Fruit fly (Drosophila melanogaster) whole organism, embryonic: Measurements from ENCODE around the gene CG12010.

ENCODE experiments used
- Aef1 ChIP-seq: fragments of 200-800 bp; sonication (Bioruptor generic); IDR thresholded peaks from 3 replicates; pipeline ENCODE4 v1.3.6; 2022; ENCODE audit warnings: missing biosample characterization, missing genetic modification characterization
- Atf6 ChIP-seq: fragments of 200-800 bp; sonication (Bioruptor generic); IDR thresholded peaks from 2 replicates; pipeline ENCODE4 v1.3.6; 2022; ENCODE audit warnings: missing biosample characterization, missing genetic modification characterization
- BtbVII ChIP-seq: fragments of 200-800 bp; sonication (Bioruptor generic); optimal IDR thresholded peaks from 3 replicates; lab custom pipeline; 2017; ENCODE audit warnings: missing biosample characterization, mild to moderate bottlenecking, missing genetic modification characterization
- CG10321 ChIP-seq: fragments of 200-800 bp; sonication (Bioruptor generic); IDR thresholded peaks from 2 replicates; pipeline ENCODE4 v1.3.6; 2022; ENCODE audit warnings: missing biosample characterization, missing genetic modification characterization
- CG11695 ChIP-seq: fragments of 200-800 bp; sonication (Bioruptor generic); IDR thresholded peaks from 3 replicates; pipeline ENCODE4 v1.3.6; 2022; ENCODE audit warnings: missing biosample characterization, missing genetic modification characterization
- CG11696 ChIP-seq: fragments of 200-800 bp; sonication (Bioruptor generic); IDR thresholded peaks from 2 replicates; pipeline ENCODE4 v1.3.6; 2022; ENCODE audit warnings: missing biosample characterization, missing genetic modification characterization
- CG15073 ChIP-seq: fragments of 200-800 bp; sonication (Bioruptor generic); optimal IDR thresholded peaks from 2 replicates; lab custom pipeline; 2016; ENCODE audit warnings: missing biosample characterization, missing genetic modification characterization
- CG15514 ChIP-seq: fragments of 200-800 bp; sonication (Bioruptor generic); optimal IDR thresholded peaks from 3 replicates; lab custom pipeline; 2017; ENCODE audit warnings: missing biosample characterization, missing genetic modification characterization, mild to moderate bottlenecking, moderate library complexity, missing genetic modification reagents
- CG17328 ChIP-seq: fragments of 200-800 bp; sonication (Bioruptor generic); IDR thresholded peaks from 2 replicates; pipeline ENCODE4 v1.3.6; 2022; ENCODE audit warnings: missing biosample characterization, missing genetic modification characterization
- CG17361 ChIP-seq: fragments of 200-800 bp; sonication (Bioruptor generic); IDR thresholded peaks from 3 replicates; pipeline ENCODE4 v1.3.6; 2022; ENCODE audit warnings: missing biosample characterization, missing genetic modification characterization
- CG2678 ChIP-seq: fragments of 200-800 bp; sonication (Bioruptor generic); optimal IDR thresholded peaks from 3 replicates; lab custom pipeline; 2019; ENCODE audit warnings: missing biosample characterization, mild to moderate bottlenecking, missing genetic modification characterization, moderate library complexity
- CG3281 ChIP-seq: fragments of 200-800 bp; sonication (Bioruptor generic); optimal IDR thresholded peaks from 3 replicates; lab custom pipeline; 2017; ENCODE audit warnings: missing biosample characterization, mild to moderate bottlenecking, missing genetic modification characterization
- CG33213 ChIP-seq: fragments of 200-800 bp; sonication (Bioruptor generic); optimal IDR thresholded peaks from 3 replicates; lab custom pipeline; 2016; ENCODE audit warnings: missing biosample characterization, missing genetic modification characterization
- CG34224 ChIP-seq: fragments of 200-800 bp; sonication (Bioruptor generic); IDR thresholded peaks from 3 replicates; pipeline ENCODE4 v1.3.6; 2022; ENCODE audit warnings: missing biosample characterization, missing genetic modification characterization; ENCODE audit not compliant: partially characterized antibody
- CG34422 ChIP-seq: fragments of 200-800 bp; sonication (Bioruptor generic); IDR thresholded peaks from 3 replicates; pipeline ENCODE4 v1.3.6; 2022; ENCODE audit warnings: missing biosample characterization, missing genetic modification characterization
- CG3847 ChIP-seq: fragments of 200-800 bp; sonication (Bioruptor generic); IDR thresholded peaks from 2 replicates; pipeline ENCODE4 v1.3.6; 2022; ENCODE audit warnings: missing biosample characterization, missing genetic modification characterization
- CG3995 ChIP-seq: fragments of 200-800 bp; sonication (Bioruptor generic); optimal IDR thresholded peaks from 3 replicates; lab custom pipeline; 2016; ENCODE audit warnings: missing biosample characterization, missing genetic modification characterization
- CG6175 ChIP-seq: fragments of 200-800 bp; sonication (Bioruptor generic); IDR thresholded peaks from 3 replicates; pipeline ENCODE4 v1.3.6; 2022; ENCODE audit warnings: missing biosample characterization, missing genetic modification characterization
- CG7357 ChIP-seq: fragments of 200-800 bp; sonication (Bioruptor generic); IDR thresholded peaks from 3 replicates; pipeline ENCODE4 v1.3.6; 2022; ENCODE audit warnings: missing biosample characterization, missing genetic modification characterization
- Dad ChIP-seq: fragments of 200-800 bp; sonication (Bioruptor generic); optimal IDR thresholded peaks from 3 replicates; lab custom pipeline; 2016; ENCODE audit warnings: missing biosample characterization, missing genetic modification characterization
- Dek ChIP-seq: fragments of 200-800 bp; sonication (Bioruptor generic); optimal IDR thresholded peaks from 3 replicates; lab custom pipeline; 2019; ENCODE audit warnings: missing biosample characterization, mild to moderate bottlenecking, missing genetic modification characterization, moderate library complexity
- Hr3 ChIP-seq: fragments of 200-800 bp; sonication (Bioruptor generic); optimal IDR thresholded peaks from 3 replicates; lab custom pipeline; 2016; ENCODE audit warnings: missing biosample characterization, missing genetic modification characterization
- Hr51 ChIP-seq, 2 experiments: fragments of 200-800 bp; sonication (Bioruptor generic); optimal IDR thresholded peaks; 2 replicates in 1 of 2; 3 replicates in 1 of 2; lab custom pipeline; 2016 to 2018; ENCODE audit warnings: missing biosample characterization in 2 of 2, missing genetic modification characterization in 2 of 2, mild to moderate bottlenecking in 1 of 2, moderate library complexity in 1 of 2
- Med ChIP-seq: fragments of 200-800 bp; sonication (Bioruptor generic); peaks from one replicate; lab custom pipeline; 2016; ENCODE audit warnings: missing biosample characterization, missing genetic modification characterization, mild to moderate bottlenecking, inconsistent platforms, moderate library complexity
- Mes4 ChIP-seq: fragments of 200-800 bp; sonication (Bioruptor generic); optimal IDR thresholded peaks from 2 replicates; lab custom pipeline; 2016; ENCODE audit warnings: missing biosample characterization, missing genetic modification characterization
- Mrtf ChIP-seq: fragments of 200-800 bp; sonication (Bioruptor generic); IDR thresholded peaks from 3 replicates; pipeline ENCODE4 v1.3.6; 2022; ENCODE audit warnings: missing biosample characterization, missing genetic modification characterization
- Ptx1 ChIP-seq: fragments of 200-800 bp; sonication (Bioruptor generic); IDR thresholded peaks from 2 replicates; pipeline ENCODE4 v1.3.6; 2022; ENCODE audit warnings: missing biosample characterization, missing genetic modification characterization
- Sox100B ChIP-seq: fragments of 200-800 bp; sonication (Bioruptor generic); optimal IDR thresholded peaks from 3 replicates; lab custom pipeline; 2018; ENCODE audit warnings: missing biosample characterization, mild to moderate bottlenecking, missing genetic modification characterization
- Sry-β ChIP-seq: fragments of 200-800 bp; sonication (Bioruptor generic); optimal IDR thresholded peaks from 2 replicates; lab custom pipeline; 2018; ENCODE audit warnings: missing biosample characterization, mild to moderate bottlenecking, missing genetic modification characterization, moderate library complexity
- ab ChIP-seq: fragments of 200-800 bp; sonication (Bioruptor generic); optimal IDR thresholded peaks from 2 replicates; lab custom pipeline; 2016; ENCODE audit warnings: missing biosample characterization, missing genetic modification characterization
- aop ChIP-seq: fragments of 200-800 bp; sonication (Bioruptor generic); IDR thresholded peaks from 2 replicates; pipeline ENCODE4 v1.3.6; 2022; ENCODE audit warnings: missing biosample characterization, missing genetic modification characterization
- ase ChIP-seq: fragments of 200-800 bp; sonication (Bioruptor generic); IDR thresholded peaks from 3 replicates; pipeline ENCODE4 v1.3.6; 2022; ENCODE audit warnings: missing biosample characterization, missing genetic modification characterization
- az2 ChIP-seq: fragments of 200-800 bp; sonication (Bioruptor generic); optimal IDR thresholded peaks from 3 replicates; lab custom pipeline; 2016; ENCODE audit warnings: missing biosample characterization, missing genetic modification characterization
- bsh ChIP-seq, 2 experiments: fragments of 200-800 bp; sonication (Bioruptor generic); optimal IDR thresholded peaks; 2 replicates each; lab custom pipeline; 2017 to 2018; ENCODE audit warnings: mild to moderate bottlenecking in 2 of 2, missing biosample characterization in 2 of 2, missing genetic modification characterization in 2 of 2, moderate library complexity in 1 of 2
- cas ChIP-seq: fragments of 200-800 bp; sonication (Bioruptor generic); IDR thresholded peaks from 2 replicates; pipeline ENCODE4 v1.3.6; 2022; ENCODE audit warnings: missing biosample characterization, missing genetic modification characterization
- cato ChIP-seq: fragments of 200-800 bp; sonication (Bioruptor generic); optimal IDR thresholded peaks from 2 replicates; lab custom pipeline; 2016; ENCODE audit warnings: missing biosample characterization, missing genetic modification characterization, borderline replicate concordance
- dimm ChIP-seq: fragments of 200-800 bp; sonication (Bioruptor generic); IDR thresholded peaks from 2 replicates; pipeline ENCODE4 v1.3.6; 2022; ENCODE audit warnings: missing biosample characterization, missing genetic modification characterization
- dmrt99B ChIP-seq: fragments of 200-800 bp; sonication (Bioruptor generic); optimal IDR thresholded peaks from 2 replicates; lab custom pipeline; 2018; ENCODE audit warnings: missing biosample characterization, mild to moderate bottlenecking, missing genetic modification characterization, moderate library complexity
- ftz-f1 ChIP-seq: fragments of 200-800 bp; sonication (Bioruptor generic); optimal IDR thresholded peaks from 2 replicates; lab custom pipeline; 2016; ENCODE audit warnings: missing biosample characterization, missing genetic modification characterization
- jigr1 ChIP-seq: fragments of 200-800 bp; sonication (Bioruptor generic); IDR thresholded peaks from 3 replicates; pipeline ENCODE4 v1.3.6; 2022; ENCODE audit warnings: missing biosample characterization, missing genetic modification characterization
- jumu ChIP-seq: fragments of 200-800 bp; sonication (Bioruptor generic); optimal IDR thresholded peaks from 3 replicates; lab custom pipeline; 2016; ENCODE audit warnings: missing biosample characterization, missing genetic modification characterization
- lbe ChIP-seq: fragments of 200-800 bp; sonication (Bioruptor generic); optimal IDR thresholded peaks from 2 replicates; lab custom pipeline; 2016; ENCODE audit warnings: missing biosample characterization, mild to moderate bottlenecking, missing genetic modification characterization
- nom ChIP-seq: fragments of 200-800 bp; sonication (Bioruptor generic); optimal IDR thresholded peaks from 2 replicates; lab custom pipeline; 2017; ENCODE audit warnings: missing biosample characterization, missing genetic modification characterization, mild to moderate bottlenecking, moderate library complexity, missing genetic modification reagents
- onecut ChIP-seq: fragments of 200-800 bp; sonication (Bioruptor generic); IDR thresholded peaks from 2 replicates; pipeline ENCODE4 v1.3.6; 2022; ENCODE audit warnings: missing biosample characterization, missing genetic modification characterization
- row ChIP-seq: fragments of 200-800 bp; sonication (Bioruptor generic); IDR thresholded peaks from 3 replicates; pipeline ENCODE4 v1.3.6; 2022; ENCODE audit warnings: missing biosample characterization, missing genetic modification characterization
- sens ChIP-seq: fragments of 200-800 bp; sonication (Bioruptor generic); peaks from one replicate; lab custom pipeline; 2016; ENCODE audit warnings: missing biosample characterization, missing genetic modification characterization
- seq ChIP-seq: fragments of 200-800 bp; sonication (Bioruptor generic); IDR thresholded peaks from 2 replicates; pipeline ENCODE4 v1.3.6; 2022; ENCODE audit warnings: missing biosample characterization, missing genetic modification characterization
- tna ChIP-seq: fragments of 200-800 bp; sonication (Bioruptor generic); IDR thresholded peaks from 2 replicates; pipeline ENCODE4 v1.3.6; 2022; ENCODE audit warnings: missing biosample characterization, missing genetic modification characterization; ENCODE audit not compliant: partially characterized antibody
- toy ChIP-seq: fragments of 200-800 bp; sonication (Bioruptor generic); IDR thresholded peaks from 2 replicates; pipeline ENCODE4 v1.3.6; 2022; ENCODE audit warnings: missing biosample characterization, missing genetic modification characterization
- wek ChIP-seq: fragments of 200-800 bp; sonication (Bioruptor generic); optimal IDR thresholded peaks from 3 replicates; lab custom pipeline; 2018; ENCODE audit warnings: missing biosample characterization, mild to moderate bottlenecking, missing genetic modification characterization, moderate library complexity
- zen ChIP-seq: fragments of 200-800 bp; sonication (Bioruptor generic); optimal IDR thresholded peaks from 3 replicates; lab custom pipeline; 2018; ENCODE audit warnings: missing biosample characterization, mild to moderate bottlenecking, missing genetic modification characterization, moderate library complexity

Gene CG12010

dm6 chr3L:3339695-3340226 lies 34.3 kb upstream of the CG12010 start (continued):
- TF ChIP-seq CG3847 (GFP tag; lab: Robert Waterston, UW) (no peak), Atf6 (GFP tag; lab: Robert Waterston, UW) (peak; percentile 37; the same call in 1 of the 2 replicates), wek (GFP tag; lab: Kevin White, UChicago) (no peak), Aef1 (GFP tag; lab: Robert Waterston, UW) (no peak), seq (peak; percentile 54), CG3995 (GFP tag; lab: Kevin White, UChicago) (no peak), Med (GFP tag; lab: Kevin White, UChicago) (peak; percentile 58), CG6175 (GFP tag; lab: Robert Waterston, UW) (no peak), ab (GFP tag; lab: Kevin White, UChicago) (no peak), CG34224 (no peak), toy (GFP tag; lab: Robert Waterston, UW) (no peak), CG15073 (GFP tag; lab: Kevin White, UChicago) (no peak), CG7357 (GFP tag; lab: Robert Waterston, UW) (no peak), CG2678 (peak; percentile 20), Mes4 (GFP tag; lab: Kevin White, UChicago) (no peak), cato (no peak), BtbVII (no peak), Ptx1 (GFP tag; lab: Robert Waterston, UW) (0 out of 2 replicates have a peak, but pooled peaks have one; percentile 13), Mrtf (GFP tag; lab: Robert Waterston, UW) (no peak), CG33213 (no peak), ase (no peak), Hr51 (GFP tag; optimal IDR thresholded peaks at IDR 0.05; lab: Kevin White, UChicago) (peak in 1 of 2 experiments; percentile 35), Dad (GFP tag; lab: Kevin White, UChicago) (no peak)

- TF ChIP-seq sens (peak; percentile 9), az2 (no peak), ftz-f1 (GFP tag; lab: Kevin White, UChicago) (no peak), dimm (GFP tag; lab: Robert Waterston, UW) (no peak), CG15514 (GFP tag; lab: Kevin White, UChicago) (no peak), tna (no peak), CG11695 (GFP tag; lab: Robert Waterston, UW) (peak; percentile 48; the same call in 1 of the 3 replicates), nom (peak; percentile 19), CG3281 (GFP tag; lab: Kevin White, UChicago) (no peak), Dek (tag; lab: Kevin White, UChicago) (no peak), jigr1 (GFP tag; lab: Robert Waterston, UW) (no peak), CG17361 (GFP tag; lab: Robert Waterston, UW) (no peak), bsh (GFP tag; optimal IDR thresholded peaks at IDR 0.05; lab: Kevin White, UChicago) (peak in 1 of 2 experiments; percentile 61), cas (no peak), jumu (no peak), row (0 out of 3 replicates have a peak, but pooled peaks have one; percentile 5), CG10321 (GFP tag; lab: Robert Waterston, UW) (no peak), dmrt99B (tag; lab: Kevin White, UChicago) (no peak), zen (no peak), onecut (GFP tag; lab: Robert Waterston, UW) (no peak), CG17328 (GFP tag; lab: Robert Waterston, UW) (no peak), CG11696 (GFP tag; lab: Robert Waterston, UW) (no peak), Sox100B (GFP tag; lab: Kevin White, UChicago) (no peak), Sry-β (no peak), aop (GFP tag; lab: Robert Waterston, UW) (no peak), Hr3 (GFP tag; lab: Kevin White, UChicago) (no peak), lbe (GFP tag; lab: Kevin White, UChicago) (peak; percentile 65), CG34422 (no peak)
These were observed 31.7 kb upstream of the CG12010 start for dm6 chr3L:3342307-3342940.
